Worm (Caenorhabditis elegans) whole organism, young adult: ENCODE data around the gene C27H6.8.

Source experiments
- B0035.1 ChIP-seq: sonication (generic microtip); optimal IDR thresholded peaks from 2 replicates; lab custom pipeline; 2016; ENCODE audit warnings: missing genetic modification characterization, mild to moderate bottlenecking, missing compliant biosample characterization, missing genotype, missing genetic modification reagents
- B0261.1 ChIP-seq: sonication (generic microtip); optimal IDR thresholded peaks from 2 replicates; lab custom pipeline; 2016; ENCODE audit warnings: mild to moderate bottlenecking, missing genetic modification characterization, moderate library complexity, missing compliant biosample characterization
- D2030.7 ChIP-seq: fragments of 200-800 bp; sonication (Bioruptor generic); IDR thresholded peaks from 2 replicates; pipeline ENCODE4 v1.3.6; 2022; ENCODE audit warnings: missing genetic modification reagents, missing genetic modification characterization, missing compliant biosample characterization
- F22D6.2 ChIP-seq: sonication (generic microtip); optimal IDR thresholded peaks from 2 replicates; lab custom pipeline; 2016; ENCODE audit warnings: mild to moderate bottlenecking, missing genetic modification characterization, missing compliant biosample characterization
- F33H1.4 ChIP-seq: fragments of 200-800 bp; sonication (Bioruptor generic); IDR thresholded peaks from 2 replicates; pipeline ENCODE4 v1.3.6; 2022; ENCODE audit warnings: missing genetic modification reagents, missing genetic modification characterization, missing compliant biosample characterization
- F39B2.1 ChIP-seq: fragments of 200-800 bp; sonication (Bioruptor generic); IDR thresholded peaks from 2 replicates; pipeline ENCODE4 v1.3.6; 2022; ENCODE audit warnings: missing genetic modification reagents, missing genetic modification characterization, missing compliant biosample characterization
- F49E8.2 ChIP-seq: sonication (generic microtip); optimal IDR thresholded peaks from 3 replicates; lab custom pipeline; 2017; ENCODE audit warnings: missing genetic modification characterization, mild to moderate bottlenecking, missing compliant biosample characterization, antibody characterized with exemption, moderate library complexity; ENCODE audit not compliant: insufficient read depth
- K11D2.4 ChIP-seq: fragments of 200-800 bp; sonication (Bioruptor generic); IDR thresholded peaks from 2 replicates; pipeline ENCODE4 v1.3.6; 2022; ENCODE audit warnings: missing genetic modification reagents, missing genetic modification characterization, missing compliant biosample characterization
- Y67H2A.10 ChIP-seq: fragments of 200-800 bp; sonication (Bioruptor generic); conservative IDR thresholded peaks from 2 replicates; pipeline ENCODE4 v1.3.6; 2022; ENCODE audit warnings: missing genetic modification reagents, missing genetic modification characterization, missing compliant biosample characterization
- ama-1 ChIP-seq, 3 experiments: fragments of 150-350 bp in 1 of 3; sonication (generic microtip) in 2 of 3; optimal IDR thresholded peaks; 2 replicates each; lab custom pipeline; 2014 to 2018; ENCODE audit warnings: missing biosample characterization in 2 of 3, missing genetic modification characterization in 2 of 3, missing genetic modification reagents in 2 of 3
- aptf-2 ChIP-seq: fragments of 200-800 bp; sonication (Bioruptor generic); conservative IDR thresholded peaks from 2 replicates; pipeline ENCODE4 v1.3.6; 2022; ENCODE audit warnings: missing genetic modification reagents, missing genetic modification characterization, missing compliant biosample characterization
- aptf-3 ChIP-seq: fragments of 200-800 bp; sonication (Bioruptor generic); IDR thresholded peaks from 2 replicates; pipeline ENCODE4 v1.3.6; 2022; ENCODE audit warnings: missing genetic modification characterization, missing compliant biosample characterization
- atf-7 ChIP-seq: sonication (generic microtip); optimal IDR thresholded peaks from 2 replicates; lab custom pipeline; 2017; ENCODE audit warnings: mild to moderate bottlenecking, missing genetic modification characterization, missing compliant biosample characterization
- attf-6 ChIP-seq: fragments of 200-800 bp; sonication (Bioruptor generic); IDR thresholded peaks from 2 replicates; pipeline ENCODE4 v1.3.6; 2022; ENCODE audit warnings: missing genetic modification reagents, missing genetic modification characterization, missing compliant biosample characterization
- ceh-40 ChIP-seq: fragments of 200-800 bp; sonication (Bioruptor generic); IDR thresholded peaks from 2 replicates; pipeline ENCODE4 v1.3.6; 2022; ENCODE audit warnings: missing genetic modification characterization, missing compliant biosample characterization
- dox-1 ChIP-seq: fragments of 200-800 bp; sonication (Bioruptor generic); IDR thresholded peaks from 2 replicates; pipeline ENCODE4 v1.3.6; 2022; ENCODE audit warnings: missing genetic modification reagents, missing genetic modification characterization, missing compliant biosample characterization
- efl-1 ChIP-seq: fragments of 150-350 bp; optimal IDR thresholded peaks from 2 replicates; lab custom pipeline; 2014; ENCODE audit warnings: missing biosample characterization, missing genetic modification reagents, missing genetic modification characterization
- ekl-4 ChIP-seq: fragments of 200-800 bp; sonication (Bioruptor generic); IDR thresholded peaks from 2 replicates; pipeline ENCODE4 v1.3.6; 2022; ENCODE audit warnings: missing genetic modification reagents, missing genetic modification characterization, missing compliant biosample characterization
- him-1 ChIP-seq: sonication (generic microtip); optimal IDR thresholded peaks from 2 replicates; lab custom pipeline; 2016; ENCODE audit warnings: missing genotype, missing genetic modification reagents, missing genetic modification characterization, missing compliant biosample characterization
- hlh-12 ChIP-seq: sonication (generic microtip); optimal IDR thresholded peaks from 2 replicates; lab custom pipeline; 2016; ENCODE audit warnings: missing genetic modification characterization, missing compliant biosample characterization
- hmg-1.2 ChIP-seq: fragments of 200-800 bp; sonication (Bioruptor generic); IDR thresholded peaks from 2 replicates; pipeline ENCODE4 v1.3.6; 2022; ENCODE audit warnings: missing genetic modification reagents, missing genetic modification characterization, missing compliant biosample characterization
- let-607 ChIP-seq, 2 experiments: fragments of 200-800 bp in 1 of 2; sonication (Bioruptor generic) in 1 of 2; sonication (generic microtip) in 1 of 2; optimal IDR thresholded peaks; 2 replicates each; lab custom pipeline; 2016 to 2018; ENCODE audit warnings: mild to moderate bottlenecking in 2 of 2, missing compliant biosample characterization in 2 of 2, missing genetic modification characterization in 2 of 2, moderate library complexity in 2 of 2, missing genotype in 1 of 2
- lin-26 ChIP-seq: fragments of 200-800 bp; sonication (Bioruptor generic); IDR thresholded peaks from 2 replicates; pipeline ENCODE4 v1.3.6; 2022; ENCODE audit warnings: missing genetic modification reagents, missing genetic modification characterization, missing compliant biosample characterization
- madf-6 ChIP-seq: fragments of 200-800 bp; sonication (Bioruptor generic); IDR thresholded peaks from 2 replicates; pipeline ENCODE4 v1.3.6; 2022; ENCODE audit warnings: missing genetic modification reagents, missing genetic modification characterization, missing compliant biosample characterization
- madf-8 ChIP-seq: fragments of 200-800 bp; sonication (Bioruptor generic); conservative IDR thresholded peaks from 2 replicates; pipeline ENCODE4 v1.3.6; 2022; ENCODE audit warnings: missing genetic modification reagents, missing genetic modification characterization, missing compliant biosample characterization
- mes-4 ChIP-seq: sonication (generic microtip); optimal IDR thresholded peaks from 2 replicates; lab custom pipeline; 2016; ENCODE audit warnings: missing genotype, missing genetic modification characterization, missing compliant biosample characterization
- mxl-1 ChIP-seq: sonication (generic microtip); optimal IDR thresholded peaks from 2 replicates; lab custom pipeline; 2016; ENCODE audit warnings: missing genetic modification characterization, missing compliant biosample characterization
- nhr-120 ChIP-seq: fragments of 200-800 bp; sonication (Bioruptor generic); IDR thresholded peaks from 2 replicates; pipeline ENCODE4 v1.3.6; 2022; ENCODE audit warnings: missing genetic modification characterization, missing compliant biosample characterization
- pbrm-1 ChIP-seq: fragments of 200-800 bp; sonication (Bioruptor generic); IDR thresholded peaks from 2 replicates; pipeline ENCODE4 v1.3.6; 2022; ENCODE audit warnings: missing genetic modification reagents, missing genetic modification characterization, missing compliant biosample characterization
- rcor-1 ChIP-seq: fragments of 200-800 bp; sonication (Bioruptor generic); IDR thresholded peaks from 2 replicates; pipeline ENCODE4 v1.3.6; 2022; ENCODE audit warnings: missing genetic modification reagents, missing genetic modification characterization, missing compliant biosample characterization
- snpc-1.3 ChIP-seq: sonication (generic microtip); optimal IDR thresholded peaks from 2 replicates; lab custom pipeline; 2017; ENCODE audit warnings: missing genetic modification characterization, mild to moderate bottlenecking, missing compliant biosample characterization, antibody characterized with exemption, moderate library complexity, missing genotype, missing genetic modification reagents; ENCODE audit not compliant: insufficient read depth
- tbx-9 ChIP-seq: sonication (generic microtip); optimal IDR thresholded peaks from 2 replicates; lab custom pipeline; 2016; ENCODE audit warnings: borderline replicate concordance, missing genetic modification characterization, inconsistent platforms, missing compliant biosample characterization
- unc-130 ChIP-seq: sonication (generic microtip); optimal IDR thresholded peaks from 2 replicates; lab custom pipeline; 2016; ENCODE audit warnings: missing genetic modification reagents, missing genetic modification characterization, missing compliant biosample characterization
- xnd-1 ChIP-seq: sonication (generic microtip); optimal IDR thresholded peaks from 2 replicates; lab custom pipeline; 2016; ENCODE audit warnings: missing genotype, missing genetic modification reagents, missing genetic modification characterization, missing compliant biosample characterization
- zim-3 ChIP-seq: sonication (generic microtip); optimal IDR thresholded peaks from 2 replicates; lab custom pipeline; 2017; ENCODE audit warnings: mild to moderate bottlenecking, missing genetic modification characterization, moderate library complexity, missing compliant biosample characterization
- ztf-3 ChIP-seq: fragments of 200-800 bp; sonication (Bioruptor generic); optimal IDR thresholded peaks from 2 replicates; lab custom pipeline; 2018; ENCODE audit warnings: mild to moderate bottlenecking, missing genetic modification characterization, missing compliant biosample characterization

C27H6.8 gene

DNA sequence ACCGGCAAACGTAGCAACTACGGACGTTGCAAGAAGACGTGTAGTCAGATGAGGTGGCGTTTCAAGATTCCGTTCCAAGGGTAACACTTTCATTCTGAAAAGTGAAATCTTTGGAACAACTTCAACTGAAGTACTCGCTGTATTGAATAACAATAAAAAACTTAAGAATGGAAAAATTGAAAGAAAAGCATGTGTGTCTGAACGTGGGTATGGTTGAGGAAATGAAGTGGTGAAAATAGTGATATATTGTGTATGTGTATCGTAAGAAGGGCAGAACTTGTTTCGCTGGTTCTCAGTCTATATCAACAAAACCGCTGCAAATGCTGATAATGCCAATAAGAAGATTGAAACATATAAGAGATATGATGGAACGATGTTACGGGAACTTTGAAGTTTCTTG, 8.2 kb upstream of the C27H6.8 start, which contains the start of gene K08H10.6:
Gene K08H10.6 (minus strand): TSS at position 101 of the 400 bp plus-strand sequence.
- no peak for TF ChIP-seq tbx-9 (tag; lab: Kevin White, UChicago)
- TF ChIP-seq B0261.1 (tag; lab: Kevin White, UChicago) = no peak
- no peak for TF ChIP-seq pbrm-1 (GFP tag; lab: Robert Waterston, UW)
- TF ChIP-seq attf-6 = no peak
- TF ChIP-seq snpc-1.3 (tag; lab: Kevin White, UChicago) = no peak
- TF ChIP-seq dox-1 = no peak
- no peak for TF ChIP-seq hlh-12 (tag; lab: Kevin White, UChicago)
- no peak for TF ChIP-seq hmg-1.2
- no peak for TF ChIP-seq nhr-120 (GFP tag; lab: Robert Waterston, UW)
- no peak for TF ChIP-seq mes-4 (tag; lab: Kevin White, UChicago)
- TF ChIP-seq, all 124 proteins: peak for 0

DNA sequence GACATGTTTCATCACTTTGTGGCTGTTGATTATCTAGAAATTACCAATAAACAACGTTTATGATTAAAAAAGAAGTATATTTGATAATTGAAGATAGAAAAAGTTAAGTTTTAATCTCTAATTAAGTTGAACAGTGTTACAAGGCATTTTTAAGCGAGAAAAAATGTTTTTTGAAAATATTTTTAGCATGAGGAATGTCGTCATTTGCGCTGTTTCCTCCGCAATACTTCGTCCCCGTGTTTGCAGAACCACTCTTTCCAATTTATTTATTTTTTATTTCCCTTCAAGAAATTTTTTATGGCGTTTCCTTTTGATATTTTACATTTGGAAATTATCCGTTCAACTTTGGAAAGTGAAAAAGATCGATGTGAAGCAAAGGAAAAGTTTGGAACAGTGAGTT, 4.0 kb upstream of the C27H6.8 start, which contains the start of the genes rde-1 and trpp-6:
Gene rde-1 (minus strand): TSS at position 33 of the 400 bp plus-strand sequence.
Gene trpp-6 (plus strand): TSS at position 286 of the 400 bp plus-strand sequence.
- TF ChIP-seq B0261.1 (tag; lab: Kevin White, UChicago) (no peak), mxl-1 (tag; lab: Kevin White, UChicago) (no peak)

DNA sequence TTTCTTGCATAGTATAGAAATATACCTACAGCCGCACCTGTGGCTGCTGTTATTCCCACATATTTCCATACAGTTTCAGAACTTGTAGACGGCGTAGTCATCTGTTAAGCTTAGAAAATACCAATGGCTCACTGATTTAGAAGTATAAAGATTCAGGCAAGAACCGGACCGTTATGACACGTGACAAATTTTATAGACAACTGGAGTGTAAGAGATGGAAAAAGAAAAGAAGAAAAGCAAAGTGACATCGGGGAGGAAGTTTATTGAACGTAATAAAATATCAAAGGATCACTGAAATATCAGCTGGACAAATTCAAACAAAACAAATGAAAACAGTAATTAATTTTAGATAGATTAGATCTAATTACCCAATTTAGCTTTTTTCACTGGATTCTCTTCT, 1.4 kb downstream of the C27H6.8 start, which contains the start of gene rmd-2:
Gene rmd-2 (minus strand): TSS at position 101 of the 400 bp plus-strand sequence.
- TF ChIP-seq lin-26 (GFP tag; lab: Robert Waterston, UW) (no peak), him-1 (tag; lab: Kevin White, UChicago) (no peak), F22D6.2 (tag; lab: Kevin White, UChicago) (no peak), aptf-3 (no peak), F39B2.1 (GFP tag; lab: Robert Waterston, UW) (no peak), F33H1.4 (GFP tag; lab: Robert Waterston, UW) (no peak), ekl-4 (GFP tag; lab: Robert Waterston, UW) (no peak), madf-8 (no peak), K11D2.4 (GFP tag; lab: Robert Waterston, UW) (no peak), B0035.1 (tag; lab: Kevin White, UChicago) (no peak), ztf-3 (GFP tag; lab: Kevin White, UChicago) (no peak), unc-130 (no peak), let-607 (tag; optimal IDR thresholded peaks at IDR 0.05; lab: Kevin White, UChicago) (no peak), atf-7 (tag; lab: Kevin White, UChicago) (no peak), ceh-40 (GFP tag; lab: Robert Waterston, UW) (no peak), rcor-1 (GFP tag; lab: Robert Waterston, UW) (no peak), D2030.7 (GFP tag; lab: Robert Waterston, UW) (no peak), zim-3 (tag; lab: Kevin White, UChicago) (no peak), aptf-2 (GFP tag; lab: Robert Waterston, UW) (no peak), ama-1 (optimal IDR thresholded peaks at IDR 0.05; lab: Kevin White, UChicago) (no peak), ama-1 (GFP tag; optimal IDR thresholded peaks at IDR 0.05; lab: Kevin White, UChicago) (no peak)

DNA sequence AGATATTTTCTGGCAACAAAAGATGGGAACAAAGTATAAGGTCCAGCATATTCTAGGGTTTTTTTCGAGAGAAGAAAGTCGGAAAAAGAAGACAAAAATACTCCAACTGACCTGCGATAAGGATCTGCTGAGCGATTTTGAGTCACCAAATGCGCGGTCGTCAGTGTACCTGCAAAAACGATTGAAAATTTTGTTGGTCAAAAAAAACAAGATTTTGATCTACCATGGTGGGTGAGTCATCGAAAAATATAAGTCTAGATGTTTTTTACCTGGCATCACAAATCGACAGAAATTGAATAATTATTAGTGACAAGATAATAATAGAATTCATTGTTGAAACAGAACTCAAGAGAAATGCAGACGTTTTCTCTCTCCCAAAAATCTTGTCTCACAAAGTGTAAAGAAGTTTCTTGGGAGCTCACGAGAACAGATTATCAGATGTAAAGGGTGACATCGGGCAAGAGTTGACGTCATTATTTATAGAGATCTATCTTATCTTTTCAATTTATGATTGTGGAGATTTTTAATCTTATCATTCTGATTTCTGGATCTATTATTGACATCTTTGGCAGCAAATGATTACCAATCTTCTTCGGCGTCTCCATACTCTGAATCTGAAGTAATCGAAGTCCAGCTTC, 2.2 kb downstream of the C27H6.8 start:
- TF ChIP-seq xnd-1 (peak; percentile 52), madf-8 (peak; percentile 51), madf-6 (GFP tag; lab: Robert Waterston, UW) (peak; percentile 75), Y67H2A.10 (no peak), efl-1 (GFP tag; lab: Kevin White, UChicago) (peak; percentile 64), F49E8.2 (no peak)
- TF ChIP-seq, all 124 proteins: peak for 4
